Fruit fly (Drosophila melanogaster) whole organism, embryonic: ENCODE results near the gene CG31735.

Experiments
- BEAF-32 ChIP-seq: fragments of 200-800 bp; sonication (Bioruptor generic); optimal IDR thresholded peaks from 3 replicates; lab custom pipeline; 2017; ENCODE audit warnings: missing biosample characterization, missing genetic modification characterization, mild to moderate bottlenecking, moderate library complexity, missing genetic modification reagents
- Bgb ChIP-seq: fragments of 200-800 bp; sonication (Bioruptor generic); IDR thresholded peaks from 2 replicates; pipeline ENCODE4 v1.3.6; 2022; ENCODE audit warnings: missing biosample characterization, missing genetic modification characterization; ENCODE audit not compliant: partially characterized antibody
- CG10654 ChIP-seq: fragments of 200-800 bp; sonication (Bioruptor generic); optimal IDR thresholded peaks from 2 replicates; lab custom pipeline; 2016; ENCODE audit warnings: missing biosample characterization, missing genetic modification characterization
- CG12071 ChIP-seq: fragments of 200-800 bp; sonication (Bioruptor generic); optimal IDR thresholded peaks from 3 replicates; lab custom pipeline; 2018; ENCODE audit warnings: missing biosample characterization, mild to moderate bottlenecking, missing genetic modification characterization
- CG12155 ChIP-seq: fragments of 200-800 bp; sonication (Bioruptor generic); optimal IDR thresholded peaks from 3 replicates; lab custom pipeline; 2016; ENCODE audit warnings: missing biosample characterization, missing genetic modification characterization
- CG12769 ChIP-seq: fragments of 200-800 bp; sonication (Bioruptor generic); optimal IDR thresholded peaks from 2 replicates; lab custom pipeline; 2019; ENCODE audit warnings: missing biosample characterization, mild to moderate bottlenecking, missing genetic modification characterization, moderate library complexity
- CG14014 ChIP-seq: fragments of 200-800 bp; sonication (Bioruptor generic); IDR thresholded peaks from 2 replicates; pipeline ENCODE4 v1.3.6; 2022; ENCODE audit warnings: missing biosample characterization, missing genetic modification characterization
- CG14050 ChIP-seq: fragments of 200-800 bp; sonication (Bioruptor generic); IDR thresholded peaks from 3 replicates; pipeline ENCODE4 v1.3.6; 2022; ENCODE audit warnings: missing biosample characterization, missing genetic modification characterization
- CG14667 ChIP-seq: fragments of 200-800 bp; sonication (Bioruptor generic); IDR thresholded peaks from 2 replicates; pipeline ENCODE4 v1.3.6; 2022; ENCODE audit warnings: missing biosample characterization, missing genetic modification characterization
- CG15011 ChIP-seq: fragments of 200-800 bp; sonication (Bioruptor generic); optimal IDR thresholded peaks from 3 replicates; lab custom pipeline; 2018; ENCODE audit warnings: missing biosample characterization, mild to moderate bottlenecking, missing genetic modification characterization
- CG16813 ChIP-seq: fragments of 200-800 bp; sonication (Bioruptor generic); IDR thresholded peaks from 3 replicates; pipeline ENCODE4 v1.3.6; 2022; ENCODE audit warnings: missing biosample characterization, missing genetic modification characterization; ENCODE audit not compliant: partially characterized antibody
- CG18011 ChIP-seq: fragments of 200-800 bp; sonication (Bioruptor generic); optimal IDR thresholded peaks from 2 replicates; lab custom pipeline; 2017; ENCODE audit warnings: missing biosample characterization, missing genetic modification characterization, mild to moderate bottlenecking, moderate library complexity, missing genotype
- CG1832 ChIP-seq: fragments of 200-800 bp; sonication (Bioruptor generic); optimal IDR thresholded peaks from 2 replicates; lab custom pipeline; 2017; ENCODE audit warnings: missing biosample characterization, mild to moderate bottlenecking, missing genetic modification characterization, inconsistent platforms
- CG2712 ChIP-seq: fragments of 200-800 bp; optimal IDR thresholded peaks from 3 replicates; lab custom pipeline; 2019; ENCODE audit warnings: missing biosample characterization, mild to moderate bottlenecking, missing genetic modification characterization, moderate library complexity
- CG30403 ChIP-seq: fragments of 200-800 bp; sonication (Bioruptor generic); optimal IDR thresholded peaks from 3 replicates; lab custom pipeline; 2016; ENCODE audit warnings: missing biosample characterization, missing genetic modification characterization
- CG32532 ChIP-seq: fragments of 200-800 bp; sonication (Bioruptor generic); IDR thresholded peaks from 2 replicates; pipeline ENCODE4 v1.3.6; 2022; ENCODE audit warnings: missing biosample characterization, missing genetic modification characterization
- CG32767 ChIP-seq: fragments of 200-800 bp; sonication (Bioruptor generic); IDR thresholded peaks from 2 replicates; pipeline ENCODE4 v1.3.6; 2022; ENCODE audit warnings: missing biosample characterization, missing genetic modification characterization
- CG34224 ChIP-seq: fragments of 200-800 bp; sonication (Bioruptor generic); IDR thresholded peaks from 3 replicates; pipeline ENCODE4 v1.3.6; 2022; ENCODE audit warnings: missing biosample characterization, missing genetic modification characterization; ENCODE audit not compliant: partially characterized antibody
- CG7372 ChIP-seq: fragments of 200-800 bp; sonication (Bioruptor generic); IDR thresholded peaks from 2 replicates; pipeline ENCODE4 v1.3.6; 2022; ENCODE audit warnings: missing biosample characterization, missing genetic modification characterization
- CG7786 ChIP-seq: fragments of 200-800 bp; sonication (Bioruptor generic); optimal IDR thresholded peaks from 2 replicates; lab custom pipeline; 2016; ENCODE audit warnings: missing biosample characterization, missing genetic modification characterization
- CG7987 ChIP-seq: fragments of 200-800 bp; sonication (Bioruptor generic); optimal IDR thresholded peaks from 2 replicates; lab custom pipeline; 2018; ENCODE audit warnings: missing biosample characterization, mild to moderate bottlenecking, missing genetic modification characterization, moderate library complexity
- D19B ChIP-seq: fragments of 200-800 bp; sonication (Bioruptor generic); optimal IDR thresholded peaks from 2 replicates; lab custom pipeline; 2017; ENCODE audit warnings: missing biosample characterization, mild to moderate bottlenecking, missing genetic modification characterization
- Elba2 ChIP-seq: fragments of 200-800 bp; sonication (Bioruptor generic); optimal IDR thresholded peaks from 3 replicates; lab custom pipeline; 2016; ENCODE audit warnings: missing biosample characterization, missing genetic modification characterization
- Gug ChIP-seq: fragments of 200-800 bp; sonication (Bioruptor generic); IDR thresholded peaks from 4 replicates; pipeline ENCODE4 v1.3.6; 2022; ENCODE audit warnings: missing biosample characterization, missing genetic modification characterization
- HLHmδ ChIP-seq: fragments of 200-800 bp; sonication (Bioruptor generic); optimal IDR thresholded peaks from 2 replicates; lab custom pipeline; 2018; ENCODE audit warnings: missing biosample characterization, mild to moderate bottlenecking, missing genetic modification characterization, moderate library complexity
- Lim3 ChIP-seq: fragments of 200-800 bp; sonication (Bioruptor generic); IDR thresholded peaks from 2 replicates; pipeline ENCODE4 v1.3.6; 2022; ENCODE audit warnings: missing biosample characterization, missing genetic modification characterization
- Lpt ChIP-seq: fragments of >200 bp; optimal IDR thresholded peaks from 2 replicates; lab custom pipeline; 2018; ENCODE audit warnings: missing biosample characterization, missing genetic modification characterization
- NFAT ChIP-seq: fragments of 200-800 bp; sonication (Bioruptor generic); IDR thresholded peaks from 2 replicates; pipeline ENCODE4 v1.3.6; 2022; ENCODE audit warnings: missing biosample characterization, missing genetic modification characterization
- Oli ChIP-seq: fragments of 200-800 bp; sonication (Bioruptor generic); optimal IDR thresholded peaks from 2 replicates; lab custom pipeline; 2018; ENCODE audit warnings: missing biosample characterization, mild to moderate bottlenecking, missing genetic modification characterization, moderate library complexity
- Pdp1 ChIP-seq, 2 experiments: fragments of 200-800 bp; sonication (Bioruptor generic); optimal IDR thresholded peaks; 3 replicates each; lab custom pipeline; 2016; ENCODE audit warnings: missing biosample characterization in 2 of 2, missing genetic modification characterization in 2 of 2, mild to moderate bottlenecking in 1 of 2, moderate library complexity in 1 of 2
- Side ChIP-seq: fragments of 200-800 bp; sonication (Bioruptor generic); optimal IDR thresholded peaks from 2 replicates; lab custom pipeline; 2016; ENCODE audit warnings: missing biosample characterization, missing genetic modification characterization
- Taf1 ChIP-seq: fragments of 200-800 bp; sonication (Bioruptor generic); IDR thresholded peaks from 2 replicates; pipeline ENCODE4 v1.3.6; 2022; ENCODE audit warnings: missing biosample characterization, missing genetic modification characterization
- abd-A ChIP-seq: fragments of 200-800 bp; sonication (Bioruptor generic); optimal IDR thresholded peaks from 3 replicates; lab custom pipeline; 2019; ENCODE audit warnings: missing biosample characterization, mild to moderate bottlenecking, missing genetic modification characterization, moderate library complexity
- al ChIP-seq: fragments of 200-800 bp; sonication (Bioruptor generic); IDR thresholded peaks from 2 replicates; pipeline ENCODE4 v1.3.6; 2022; ENCODE audit warnings: missing biosample characterization, missing genetic modification characterization
- ap ChIP-seq: fragments of 200-800 bp; sonication (Bioruptor generic); IDR thresholded peaks from 2 replicates; pipeline ENCODE4 v1.3.6; 2022; ENCODE audit warnings: missing biosample characterization, missing genetic modification characterization
- ash1 ChIP-seq: fragments of 200-800 bp; sonication (Bioruptor generic); optimal IDR thresholded peaks from 2 replicates; lab custom pipeline; 2018; ENCODE audit warnings: missing biosample characterization, mild to moderate bottlenecking, missing genetic modification characterization
- bab2 ChIP-seq: fragments of 200-800 bp; sonication (Bioruptor generic); optimal IDR thresholded peaks from 2 replicates; lab custom pipeline; 2016; ENCODE audit warnings: missing biosample characterization, missing genetic modification characterization
- bigmax ChIP-seq: fragments of 200-800 bp; sonication (Bioruptor generic); optimal IDR thresholded peaks from 2 replicates; lab custom pipeline; 2018; ENCODE audit warnings: missing biosample characterization, mild to moderate bottlenecking, missing genetic modification characterization
- ci ChIP-seq: fragments of 200-800 bp; sonication (Bioruptor generic); IDR thresholded peaks from 3 replicates; pipeline ENCODE4 v1.3.6; 2022; ENCODE audit warnings: missing biosample characterization, missing genetic modification characterization
- da ChIP-seq: fragments of 200-800 bp; sonication (Bioruptor generic); optimal IDR thresholded peaks from 2 replicates; lab custom pipeline; 2016; ENCODE audit warnings: missing biosample characterization, missing genetic modification characterization
- dysf ChIP-seq: fragments of 200-800 bp; sonication (Bioruptor generic); IDR thresholded peaks from 3 replicates; pipeline ENCODE4 v1.3.6; 2022; ENCODE audit warnings: missing biosample characterization, missing genetic modification characterization
- ewg ChIP-seq: fragments of 200-800 bp; sonication (Bioruptor generic); optimal IDR thresholded peaks from 3 replicates; lab custom pipeline; 2017; ENCODE audit warnings: mild to moderate bottlenecking, missing biosample characterization, missing genetic modification reagents, missing genetic modification characterization
- fru ChIP-seq: fragments of >200 bp; optimal IDR thresholded peaks from 2 replicates; lab custom pipeline; 2017
- gsb ChIP-seq: fragments of 200-800 bp; sonication (Bioruptor generic); IDR thresholded peaks from 2 replicates; pipeline ENCODE4 v1.3.6; 2022; ENCODE audit warnings: missing biosample characterization, missing genetic modification characterization
- lbe ChIP-seq: fragments of 200-800 bp; sonication (Bioruptor generic); optimal IDR thresholded peaks from 2 replicates; lab custom pipeline; 2016; ENCODE audit warnings: missing biosample characterization, mild to moderate bottlenecking, missing genetic modification characterization
- lola ChIP-seq, 3 experiments: fragments of >200 bp in 2 of 3; fragments of 200-800 bp in 1 of 3; sonication (Bioruptor generic) in 1 of 3; optimal IDR thresholded peaks; 2 replicates each; lab custom pipeline; 2017 to 2019; ENCODE audit warnings: missing biosample characterization in 3 of 3, missing genetic modification characterization in 3 of 3, mild to moderate bottlenecking in 1 of 3, moderate library complexity in 1 of 3
- onecut ChIP-seq: fragments of 200-800 bp; sonication (Bioruptor generic); IDR thresholded peaks from 2 replicates; pipeline ENCODE4 v1.3.6; 2022; ENCODE audit warnings: missing biosample characterization, missing genetic modification characterization
- vnd ChIP-seq: fragments of 200-800 bp; sonication (Bioruptor generic); IDR thresholded peaks from 3 replicates; pipeline ENCODE4 v1.3.6; 2022; ENCODE audit warnings: missing biosample characterization, missing genetic modification characterization; ENCODE audit not compliant: partially characterized antibody
- z ChIP-seq: fragments of 200-800 bp; sonication (Bioruptor generic); IDR thresholded peaks from 3 replicates; pipeline ENCODE4 v1.3.6; 2022; ENCODE audit warnings: missing biosample characterization, missing genetic modification characterization

Gene CG31735

dm6 chr2L:15908496-15909276 is 13.4 kb downstream of the CG31735 start (continued):
- TF ChIP-seq CG7372, result no peak
- peak; percentile 96 for TF ChIP-seq CG12769
- 0 out of 3 replicates have a peak, but pooled peaks have one; percentile 19 for TF ChIP-seq CG14050 (GFP tag; lab: Robert Waterston, UW)
- no peak for TF ChIP-seq CG32767
- TF ChIP-seq CG34224 (GFP tag; lab: Robert Waterston, UW), result no peak
- TF ChIP-seq Lim3 (GFP tag; lab: Robert Waterston, UW), result no peak
- TF ChIP-seq Pdp1 (GFP tag; optimal IDR thresholded peaks at IDR 0.05; lab: Kevin White, UChicago), result peak in 1 of 2 experiments; percentile 93
- TF ChIP-seq BEAF-32 (GFP tag; lab: Kevin White, UChicago), result no peak
- TF ChIP-seq vnd (GFP tag; lab: Robert Waterston, UW), result no peak
- no peak for TF ChIP-seq HLHmδ (GFP tag; lab: Kevin White, UChicago)
- no peak for TF ChIP-seq ash1 (GFP tag; lab: Kevin White, UChicago)
- TF ChIP-seq ap, result no peak
- TF ChIP-seq CG12071 (GFP tag; lab: Kevin White, UChicago), result no peak
- TF ChIP-seq Bgb (GFP tag; lab: Robert Waterston, UW), result peak; percentile 29; the same call in 1 of the 2 replicates
- no peak for TF ChIP-seq al (GFP tag; lab: Robert Waterston, UW)
- TF ChIP-seq bigmax, result no peak
- peak; percentile 12 for TF ChIP-seq CG30403 (GFP tag; lab: Kevin White, UChicago)
- TF ChIP-seq dysf (GFP tag; lab: Robert Waterston, UW), result peak; percentile 46; the same call in 1 of the 3 replicates
- TF ChIP-seq Taf1 (GFP tag; lab: Robert Waterston, UW), result no peak
- no peak for TF ChIP-seq Lpt
- TF ChIP-seq ewg, result peak; percentile 7
- TF ChIP-seq CG7987 (GFP tag; lab: Kevin White, UChicago), result peak; percentile 48
- peak; percentile 44 for TF ChIP-seq CG1832 (GFP tag; lab: Kevin White, UChicago)
- TF ChIP-seq Side, result no peak
- TF ChIP-seq Gug (GFP tag; lab: Robert Waterston, UW), result no peak
- no peak for TF ChIP-seq da (GFP tag; lab: Kevin White, UChicago)
- no peak for TF ChIP-seq gsb (GFP tag; lab: Robert Waterston, UW)
- no peak for TF ChIP-seq bab2 (GFP tag; lab: Kevin White, UChicago)
- no peak for TF ChIP-seq CG16813 (GFP tag; lab: Robert Waterston, UW)
- TF ChIP-seq CG2712 (tag; lab: Kevin White, UChicago), result peak; percentile 78
- TF ChIP-seq CG12155 (GFP tag; lab: Kevin White, UChicago), result no peak
- no peak for TF ChIP-seq CG7786 (GFP tag; lab: Kevin White, UChicago)
- TF ChIP-seq Elba2 (GFP tag; lab: Kevin White, UChicago), result no peak
- TF ChIP-seq fru (lab: Kevin White, UChicago), result no peak
- TF ChIP-seq CG32532 (GFP tag; lab: Robert Waterston, UW), result peak; percentile 25; the same call in 1 of the 2 replicates
- TF ChIP-seq CG18011, result no peak
- no peak for TF ChIP-seq CG14667
- no peak for TF ChIP-seq lbe
- TF ChIP-seq CG15011 (GFP tag; lab: Kevin White, UChicago), result no peak
- TF ChIP-seq ci (GFP tag; lab: Robert Waterston, UW), result peak; percentile 75
- peak; percentile 42 for TF ChIP-seq onecut (GFP tag; lab: Robert Waterston, UW)
- TF ChIP-seq NFAT (GFP tag; lab: Robert Waterston, UW), result no peak
- TF ChIP-seq lola (GFP tag; optimal IDR thresholded peaks at IDR 0.05; lab: Kevin White, UChicago), result peak in 1 of 3 experiments; percentile 43
- TF ChIP-seq CG14014 (GFP tag; lab: Robert Waterston, UW), result no peak; the same call in 1 of the 2 replicates
- TF ChIP-seq z (GFP tag; lab: Robert Waterston, UW), result 0 out of 3 replicates have a peak, but pooled peaks have one; percentile 26
- peak; percentile 75 for TF ChIP-seq Oli
- no peak for TF ChIP-seq D19B (GFP tag; lab: Kevin White, UChicago)
- TF ChIP-seq abd-A (tag; lab: Kevin White, UChicago), result peak; percentile 99
- TF ChIP-seq CG10654, result no peak
